Fruit fly (Drosophila melanogaster): ENCODE data around the gene tgo.
A peak's percentile ranks its signal among the peaks of the same experiment; 100 is the strongest.

Gene tgo

dm6 chr3R:9055119-9056105 lies 35.6 kb upstream of the tgo start (continued):
- TF ChIP-seq BEAF-32 (GFP tag; optimal IDR thresholded peaks at IDR 0.05) (no peak), CG11504 (tag; optimal IDR thresholded peaks at IDR 0.05) (peak; percentile 96), CG6683 (GFP tag; optimal IDR thresholded peaks at IDR 0.05) (peak; percentile 88), sug (tag; optimal IDR thresholded peaks at IDR 0.05) (peak; percentile 78), nerfin-1 (tag; optimal IDR thresholded peaks at IDR 0.05) (peak; percentile 91), CG18011 (GFP tag; optimal IDR thresholded peaks at IDR 0.05) (peak; percentile 79), CG6254 (GFP tag; optimal IDR thresholded peaks at IDR 0.05) (peak; percentile 87), stc (GFP tag; IDR thresholded peaks at IDR 0.05) (no peak), trem (tag; optimal IDR thresholded peaks at IDR 0.05) (peak; percentile 90), Fer1 (GFP tag; optimal IDR thresholded peaks at IDR 0.05) (peak; percentile 96), caup (GFP tag; optimal IDR thresholded peaks at IDR 0.05; ENCODE audit: severe bottlenecking) (peak; percentile 95), CG2889 (GFP tag; IDR thresholded peaks at IDR 0.05) (no peak), CG32532 (GFP tag; IDR thresholded peaks at IDR 0.05) (no peak), fu2 (GFP tag; optimal IDR thresholded peaks at IDR 0.05) (peak; percentile 69), E2f2 (GFP tag; IDR thresholded peaks at IDR 0.05) (no peak), CG11247 (GFP tag; IDR thresholded peaks at IDR 0.05) (no peak), pho (GFP tag; optimal IDR thresholded peaks at IDR 0.05) (peak; percentile 72), sqz (GFP tag; optimal IDR thresholded peaks at IDR 0.05) (peak; percentile 91), Hr39 (optimal IDR thresholded peaks at IDR 0.05) (no peak), Doc3 (GFP tag; IDR thresholded peaks at IDR 0.05; ENCODE audit: partially characterized antibody) (no peak), CG18476 (GFP tag; optimal IDR thresholded peaks at IDR 0.05) (peak; percentile 89), Atf6 (GFP tag; IDR thresholded peaks at IDR 0.05) (no peak), dati (GFP tag; IDR thresholded peaks at IDR 0.05) (no peak), CG9817 (tag; optimal IDR thresholded peaks at IDR 0.05) (peak; percentile 92), br (optimal IDR thresholded peaks at IDR 0.05) (no peak), CG10979 (tag; optimal IDR thresholded peaks at IDR 0.05) (peak; percentile 94), CG10543 (GFP tag; optimal IDR thresholded peaks at IDR 0.05) (peak; percentile 37), Kr (GFP tag; optimal IDR thresholded peaks at IDR 0.05) (no peak), CG17361 (GFP tag; IDR thresholded peaks at IDR 0.05) (no peak), tgo (GFP tag; IDR thresholded peaks at IDR 0.05) (no peak), bcd (GFP tag; optimal IDR thresholded peaks at IDR 0.05) (peak; percentile 94), CG10431 (GFP tag; optimal IDR thresholded peaks at IDR 0.05) (peak; percentile 80), CTCF (GFP tag; optimal IDR thresholded peaks at IDR 0.05) (peak; percentile 63), CG1233 (GFP tag; optimal IDR thresholded peaks at IDR 0.05) (peak; percentile 91), MTF-1 (GFP tag; optimal IDR thresholded peaks at IDR 0.05; ENCODE audit: borderline replicate concordance) (peak; percentile 86), prd (optimal IDR thresholded peaks at IDR 0.05) (no peak), prd (GFP tag; IDR thresholded peaks at IDR 0.05) (no peak), CG2120 (GFP tag; optimal IDR thresholded peaks at IDR 0.05) (peak; percentile 94), yki (optimal IDR thresholded peaks at IDR 0.05) (no peak), Bgb (GFP tag; IDR thresholded peaks at IDR 0.05; ENCODE audit: partially characterized antibody) (no peak), Gsc (GFP tag; IDR thresholded peaks at IDR 0.05) (no peak), PHDP (tag; optimal IDR thresholded peaks at IDR 0.05) (peak; percentile 97), ind (GFP tag; optimal IDR thresholded peaks at IDR 0.05) (peak; percentile 93), Elba2 (GFP tag; optimal IDR thresholded peaks at IDR 0.05) (peak; percentile 3), CG15479 (GFP tag; optimal IDR thresholded peaks at IDR 0.05) (no peak), crp (GFP tag; optimal IDR thresholded peaks at IDR 0.05) (peak in 1 of 2 experiments; percentile 47), C15 (GFP tag; IDR thresholded peaks at IDR 0.05) (no peak), Adf1 (GFP tag; IDR thresholded peaks at IDR 0.05) (no peak), CG1647 (GFP tag; optimal IDR thresholded peaks at IDR 0.05) (peak; percentile 31), CG4707 (GFP tag; optimal IDR thresholded peaks at IDR 0.05) (peak; percentile 84)

All from whole organism, embryonic.